Fruit fly (Drosophila melanogaster) whole organism, embryonic: ENCODE data around the gene Stt3B.

Experiments used
- B-H2 ChIP-seq: fragments of 200-800 bp; sonication (Bioruptor generic); optimal IDR thresholded peaks from 2 replicates; lab custom pipeline; 2018; ENCODE audit warnings: missing biosample characterization, mild to moderate bottlenecking, missing genetic modification characterization
- Blimp-1 ChIP-seq: fragments of 200-800 bp; sonication (Bioruptor generic); optimal IDR thresholded peaks from 3 replicates; lab custom pipeline; 2018; ENCODE audit warnings: missing biosample characterization, missing genetic modification characterization, mild to moderate bottlenecking, moderate library complexity, missing genetic modification reagents
- CG13775 ChIP-seq: fragments of 200-800 bp; sonication (Bioruptor generic); optimal IDR thresholded peaks from 3 replicates; lab custom pipeline; 2017; ENCODE audit warnings: missing biosample characterization, mild to moderate bottlenecking, missing genetic modification characterization
- CG17802 ChIP-seq: fragments of 200-800 bp; sonication (Bioruptor generic); optimal IDR thresholded peaks from 2 replicates; lab custom pipeline; 2018; ENCODE audit warnings: missing biosample characterization, mild to moderate bottlenecking, missing genetic modification characterization, moderate library complexity
- CG18262 ChIP-seq: fragments of 200-800 bp; optimal IDR thresholded peaks from 3 replicates; lab custom pipeline; 2019; ENCODE audit warnings: missing biosample characterization, mild to moderate bottlenecking, missing genetic modification characterization, moderate library complexity
- CG6683 ChIP-seq: fragments of 200-800 bp; sonication (Bioruptor generic); optimal IDR thresholded peaks from 2 replicates; lab custom pipeline; 2017; ENCODE audit warnings: missing biosample characterization, mild to moderate bottlenecking, missing genetic modification characterization, missing genetic modification reagents
- Gug ChIP-seq: fragments of 200-800 bp; sonication (Bioruptor generic); IDR thresholded peaks from 4 replicates; pipeline ENCODE4 v1.3.6; 2022; ENCODE audit warnings: missing biosample characterization, missing genetic modification characterization
- inv ChIP-seq: fragments of 200-800 bp; sonication (Bioruptor generic); IDR thresholded peaks from 2 replicates; pipeline ENCODE4 v1.3.6; 2022; ENCODE audit warnings: missing biosample characterization, missing genetic modification characterization; ENCODE audit not compliant: partially characterized antibody
- nau ChIP-seq: fragments of 200-800 bp; sonication (Bioruptor generic); optimal IDR thresholded peaks from 3 replicates; lab custom pipeline; 2017; ENCODE audit warnings: missing biosample characterization, mild to moderate bottlenecking, missing genetic modification characterization, missing genetic modification reagents
- slbo ChIP-seq: fragments of 200-800 bp; sonication (Bioruptor generic); IDR thresholded peaks from 2 replicates; pipeline ENCODE4 v1.3.6; 2022; ENCODE audit warnings: missing biosample characterization, missing genetic modification characterization
- usp ChIP-seq: fragments of >200 bp; optimal IDR thresholded peaks from 2 replicates; lab custom pipeline; 2017; ENCODE audit warnings: missing biosample characterization, missing genetic modification characterization

DNA sequence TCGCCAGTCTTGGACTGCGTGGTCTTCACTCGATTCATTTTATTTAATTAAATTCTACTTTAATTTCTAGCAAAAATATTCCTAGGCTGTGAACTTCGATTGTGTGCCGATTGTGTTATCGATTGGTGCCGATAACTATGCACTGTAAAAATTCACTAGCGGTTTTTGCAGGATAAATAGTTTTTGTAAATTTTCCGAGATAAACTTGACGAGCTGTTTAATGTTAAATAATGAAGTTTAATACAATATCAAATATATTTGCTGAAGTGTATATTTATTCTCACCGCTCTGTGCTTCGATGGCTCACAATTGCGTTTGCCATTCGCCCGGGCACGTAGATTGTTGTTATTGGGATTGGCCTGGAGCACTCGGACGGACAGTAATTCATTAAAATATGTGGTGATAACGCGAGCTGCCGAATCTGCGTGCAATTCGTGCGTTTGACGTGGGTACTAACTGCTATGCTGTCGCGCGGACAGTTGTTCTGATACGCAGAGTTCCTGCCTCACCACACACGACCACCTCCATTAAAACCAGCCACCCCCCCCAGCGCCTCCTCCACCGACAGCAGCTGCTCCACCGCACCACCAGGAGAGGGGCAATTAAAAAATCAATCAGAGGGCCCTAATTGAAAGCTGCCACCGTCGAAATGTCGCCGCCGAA is 44.4 kb downstream of the Stt3B start, which contains the start of the genes EMC6 and Hr96:
- TF ChIP-seq inv (GFP tag; lab: Robert Waterston, UW) (peak; percentile 40), usp (no peak), CG6683 (peak; percentile 83), CG17802 (tag; lab: Kevin White, UChicago) (peak; percentile 82), Gug (GFP tag; lab: Robert Waterston, UW) (peak; percentile 93), slbo (GFP tag; lab: Robert Waterston, UW) (peak; percentile 97), CG13775 (GFP tag; lab: Kevin White, UChicago) (peak; percentile 94), Blimp-1 (GFP tag; lab: Kevin White, UChicago) (peak; percentile 89), B-H2 (GFP tag; lab: Kevin White, UChicago) (peak; percentile 96), CG18262 (tag; lab: Kevin White, UChicago) (peak; percentile 89), nau (no peak)
